Worm (Caenorhabditis elegans) whole organism, midembryonic: Measurements from ENCODE around the gene ceh-75.
A peak's percentile ranks its signal among the peaks of the same experiment; 100 is the strongest.

Experiments
- T22C8.4 ChIP-seq: fragments of 200-800 bp; sonication (Bioruptor generic); IDR thresholded peaks from 2 replicates; pipeline ENCODE4 v1.3.6; 2022; ENCODE audit warnings: missing genetic modification characterization, missing compliant biosample characterization
- cog-1 ChIP-seq: sonication (generic microtip); optimal IDR thresholded peaks from 2 replicates; lab custom pipeline; 2016; ENCODE audit warnings: missing genetic modification characterization, missing compliant biosample characterization
- flt-1 ChIP-seq: fragments of 200-800 bp; sonication (Bioruptor generic); IDR thresholded peaks from 2 replicates; pipeline ENCODE4 v1.3.6; 2022; ENCODE audit warnings: missing genetic modification characterization, missing compliant biosample characterization
- klf-2 ChIP-seq: fragments of 200-800 bp; sonication (Bioruptor generic); conservative IDR thresholded peaks from 2 replicates; pipeline ENCODE4 v1.3.6; 2022; ENCODE audit warnings: missing genetic modification reagents, missing genetic modification characterization, missing compliant biosample characterization
- med-1 ChIP-seq: sonication (generic microtip); optimal IDR thresholded peaks from 2 replicates; lab custom pipeline; 2017; ENCODE audit warnings: missing genetic modification characterization, mild to moderate bottlenecking, missing compliant biosample characterization, antibody characterized with exemption, missing genetic modification reagents; ENCODE audit not compliant: insufficient read depth
- ref-1 ChIP-seq: fragments of 200-800 bp; sonication (Bioruptor generic); conservative IDR thresholded peaks from 2 replicates; pipeline ENCODE4 v1.3.6; 2022; ENCODE audit warnings: missing genetic modification reagents, missing genetic modification characterization, missing compliant biosample characterization
- tab-1 ChIP-seq: fragments of 200-800 bp; sonication (Bioruptor generic); IDR thresholded peaks from 2 replicates; pipeline ENCODE4 v1.3.6; 2022; ENCODE audit warnings: missing genetic modification characterization, missing compliant biosample characterization
- ztf-23 ChIP-seq: fragments of 200-800 bp; sonication (Bioruptor generic); IDR thresholded peaks from 2 replicates; pipeline ENCODE4 v1.3.6; 2022; ENCODE audit warnings: missing genetic modification reagents, missing genetic modification characterization, missing compliant biosample characterization
- ztf-29 ChIP-seq: fragments of 200-800 bp; sonication (Bioruptor generic); IDR thresholded peaks from 2 replicates; pipeline ENCODE4 v1.3.6; 2022; ENCODE audit warnings: missing genetic modification reagents, missing genetic modification characterization, missing compliant biosample characterization

ceh-75 gene

DNA sequence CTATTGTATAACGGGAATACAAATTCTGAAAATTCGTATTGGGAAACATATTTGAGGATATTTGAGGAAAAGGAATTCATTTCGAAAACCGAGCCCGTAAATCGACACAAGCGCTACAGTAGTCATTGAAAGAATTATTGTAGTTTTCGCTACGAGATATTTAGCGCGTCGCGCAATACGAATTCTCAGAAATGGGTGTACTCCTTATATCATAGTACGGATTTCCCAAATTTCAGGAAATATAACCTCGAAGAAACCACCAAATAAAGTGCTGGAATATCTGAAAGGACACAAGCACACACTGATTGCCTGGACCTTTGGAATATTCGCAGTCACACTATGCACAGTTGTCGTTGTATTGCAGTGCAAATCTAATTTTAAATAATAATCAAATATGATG, 6.2 kb downstream of the ceh-75 start:
- no peak for TF ChIP-seq ztf-23 (GFP tag; lab: Robert Waterston, UW)
- TF ChIP-seq klf-2 (GFP tag; lab: Robert Waterston, UW), result no peak
- TF ChIP-seq med-1 (GFP tag; lab: Kevin White, UChicago), result no peak
- no peak for TF ChIP-seq ref-1 (GFP tag; lab: Robert Waterston, UW)
- no peak for TF ChIP-seq ztf-29 (GFP tag; lab: Robert Waterston, UW)
- TF ChIP-seq flt-1 (GFP tag; lab: Robert Waterston, UW), result no peak
- no peak for TF ChIP-seq tab-1 (GFP tag; lab: Robert Waterston, UW)
- no peak for TF ChIP-seq cog-1 (tag; lab: Kevin White, UChicago)
- TF ChIP-seq T22C8.4 (GFP tag; lab: Robert Waterston, UW), result no peak

DNA sequence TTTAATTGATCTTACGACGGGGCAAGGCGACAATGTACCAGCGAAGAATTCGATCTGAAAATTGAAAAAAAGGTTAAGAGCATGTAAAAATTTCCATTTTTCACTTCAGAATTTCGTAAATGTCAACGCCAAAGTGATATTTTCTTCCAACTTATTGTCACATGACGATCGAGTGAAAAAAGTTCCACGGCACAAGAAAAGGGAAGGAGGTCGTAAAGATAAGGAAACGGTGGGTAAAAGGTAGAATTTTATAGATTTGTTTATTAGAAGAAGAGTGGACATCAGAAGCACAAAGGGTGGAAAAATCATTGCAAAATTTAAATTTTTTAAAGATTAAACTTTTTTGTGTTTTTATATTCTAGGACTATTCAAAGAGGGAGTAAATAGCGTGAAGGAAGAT, 6.8 kb downstream of the ceh-75 start:
- TF ChIP-seq tab-1 (GFP tag; lab: Robert Waterston, UW) (no peak), cog-1 (tag; lab: Kevin White, UChicago) (no peak), flt-1 (GFP tag; lab: Robert Waterston, UW) (no peak), ref-1 (GFP tag; lab: Robert Waterston, UW) (no peak), med-1 (GFP tag; lab: Kevin White, UChicago) (no peak), T22C8.4 (GFP tag; lab: Robert Waterston, UW) (no peak), ztf-29 (GFP tag; lab: Robert Waterston, UW) (no peak), klf-2 (GFP tag; lab: Robert Waterston, UW) (no peak), ztf-23 (GFP tag; lab: Robert Waterston, UW) (no peak)

DNA sequence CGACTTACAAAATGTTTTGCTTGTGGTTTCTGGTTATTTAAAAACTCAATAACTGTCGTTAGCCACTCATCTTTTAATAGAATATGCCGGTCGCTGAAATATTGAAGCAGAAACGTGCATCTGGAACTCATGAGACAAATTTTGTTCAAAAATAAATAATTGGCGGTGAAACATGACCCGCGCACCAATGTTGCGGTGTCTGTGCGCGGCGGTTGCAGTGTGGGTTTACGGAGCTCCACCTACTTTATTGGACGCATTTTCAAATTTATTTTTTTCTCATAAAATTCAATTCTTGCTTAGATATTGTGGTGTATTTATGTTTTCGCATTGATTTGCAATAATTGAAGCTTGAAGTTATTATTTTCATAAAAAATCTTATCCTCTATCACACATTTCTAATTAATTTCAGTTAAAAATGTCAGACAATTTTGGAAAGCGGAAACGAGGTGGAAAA, 9.5 kb downstream of the ceh-75 start, which contains the start of the genes rmh-2 and suds-3:
Gene rmh-2, minus strand, starts transcription at position 164 of the 454 bp plus-strand sequence.
Gene suds-3, plus strand, starts transcription at position 404 of the 454 bp plus-strand sequence.
- TF ChIP-seq ztf-23 (GFP tag; lab: Robert Waterston, UW) (no peak), tab-1 (GFP tag; lab: Robert Waterston, UW) (no peak), med-1 (GFP tag; lab: Kevin White, UChicago) (peak; percentile 46), T22C8.4 (GFP tag; lab: Robert Waterston, UW) (no peak)

DNA sequence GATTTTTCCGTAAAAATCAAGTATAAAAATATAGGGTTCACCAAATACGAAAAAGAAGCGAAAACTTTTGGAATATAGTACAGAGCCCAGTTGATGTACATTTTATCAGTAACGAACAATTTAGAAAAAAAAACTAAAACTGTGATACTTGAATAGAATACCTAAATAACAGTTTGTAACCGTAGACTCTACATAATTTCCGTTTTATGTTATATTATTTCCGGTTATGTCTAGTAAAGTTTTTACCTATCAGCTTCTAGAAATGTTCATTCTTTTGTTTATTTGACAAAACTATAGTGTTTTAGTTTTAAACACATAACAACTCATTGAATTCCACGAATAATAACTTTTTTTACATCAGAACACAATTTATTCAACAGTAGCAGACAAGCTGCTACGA, 16.3 kb downstream of the ceh-75 start, which contains the start of gene srj-33:
Gene srj-33, minus strand, starts transcription at position 101 of the 400 bp plus-strand sequence.
- TF ChIP-seq med-1 (GFP tag; lab: Kevin White, UChicago), result no peak
- no peak for TF ChIP-seq cog-1 (tag; lab: Kevin White, UChicago)
- TF ChIP-seq ztf-29 (GFP tag; lab: Robert Waterston, UW), result no peak
- no peak for TF ChIP-seq ref-1 (GFP tag; lab: Robert Waterston, UW)
- TF ChIP-seq flt-1 (GFP tag; lab: Robert Waterston, UW), result no peak
- TF ChIP-seq ztf-23 (GFP tag; lab: Robert Waterston, UW), result no peak
- TF ChIP-seq tab-1 (GFP tag; lab: Robert Waterston, UW), result no peak
- no peak for TF ChIP-seq T22C8.4 (GFP tag; lab: Robert Waterston, UW)
- TF ChIP-seq klf-2 (GFP tag; lab: Robert Waterston, UW), result no peak

DNA sequence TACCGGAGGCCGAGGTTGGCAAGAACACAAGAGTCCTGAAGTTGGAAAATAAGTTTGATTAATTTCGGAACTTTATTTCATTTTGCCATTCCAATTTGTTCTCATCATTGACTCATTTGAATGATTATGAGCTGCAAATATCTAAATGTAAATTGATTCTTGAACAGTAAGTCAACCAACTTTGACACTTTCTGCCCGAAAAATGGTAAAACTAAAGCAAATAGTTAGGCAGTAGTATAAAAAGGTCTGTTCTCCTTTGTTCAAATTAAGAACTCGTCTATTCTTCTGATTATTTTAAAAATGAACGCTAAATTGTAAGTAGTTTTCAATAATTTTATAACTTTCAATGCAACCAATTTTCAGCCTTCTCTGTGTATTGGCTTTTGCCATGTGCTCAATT, 21.9 kb downstream of the ceh-75 start, which contains the start of gene fipr-12:
Gene fipr-12, plus strand, starts transcription at position 301 of the 400 bp plus-strand sequence.
- TF ChIP-seq cog-1 (tag; lab: Kevin White, UChicago) (no peak), ztf-23 (GFP tag; lab: Robert Waterston, UW) (no peak), tab-1 (GFP tag; lab: Robert Waterston, UW) (no peak), ref-1 (GFP tag; lab: Robert Waterston, UW) (no peak), T22C8.4 (GFP tag; lab: Robert Waterston, UW) (no peak), ztf-29 (GFP tag; lab: Robert Waterston, UW) (no peak), klf-2 (GFP tag; lab: Robert Waterston, UW) (no peak), med-1 (GFP tag; lab: Kevin White, UChicago) (no peak), flt-1 (GFP tag; lab: Robert Waterston, UW) (no peak)

DNA sequence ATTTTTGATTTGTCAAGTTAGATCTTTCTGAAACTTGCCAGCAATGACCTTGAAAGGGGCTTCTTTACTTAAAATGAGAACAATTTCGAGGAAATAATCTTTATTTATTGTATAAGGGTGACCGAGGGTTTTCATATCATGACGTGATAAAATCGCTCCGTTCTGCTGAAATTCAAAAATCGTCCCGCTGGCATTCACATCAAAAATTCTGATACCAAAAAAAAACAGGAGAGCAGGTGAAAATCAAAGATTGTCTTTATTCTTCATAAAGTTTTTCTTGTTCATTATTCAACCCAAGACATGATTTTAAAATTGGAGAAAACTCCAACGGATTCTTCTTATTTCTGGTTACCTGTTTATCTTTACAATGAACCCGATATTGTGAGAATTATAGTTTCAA, 23.0 kb downstream of the ceh-75 start, which contains the start of gene sre-28:
Gene sre-28, plus strand, starts transcription at position 301 of the 400 bp plus-strand sequence.
- TF ChIP-seq tab-1 (GFP tag; lab: Robert Waterston, UW) (no peak), cog-1 (tag; lab: Kevin White, UChicago) (no peak), ref-1 (GFP tag; lab: Robert Waterston, UW) (no peak), T22C8.4 (GFP tag; lab: Robert Waterston, UW) (no peak), ztf-23 (GFP tag; lab: Robert Waterston, UW) (no peak), med-1 (GFP tag; lab: Kevin White, UChicago) (no peak), flt-1 (GFP tag; lab: Robert Waterston, UW) (no peak), ztf-29 (GFP tag; lab: Robert Waterston, UW) (no peak), klf-2 (GFP tag; lab: Robert Waterston, UW) (no peak)

DNA sequence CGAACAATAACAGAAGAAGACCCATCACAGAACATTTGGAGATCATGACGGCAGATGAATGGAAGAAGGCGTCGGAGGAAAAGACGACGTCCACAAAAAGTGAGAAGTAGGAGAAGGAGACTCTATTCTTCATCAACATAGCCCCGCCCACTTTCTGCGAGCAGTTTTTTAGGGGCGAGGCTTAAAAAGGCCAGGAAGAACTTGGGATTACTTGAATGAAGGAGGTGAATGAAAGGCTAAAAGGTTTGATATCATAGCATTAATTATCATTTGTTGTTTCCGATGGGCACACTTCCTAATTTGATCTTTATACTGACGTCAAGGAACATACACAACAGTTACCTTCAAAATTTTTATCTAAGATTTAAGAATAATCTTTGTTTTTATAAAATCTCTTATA, 27.7 kb downstream of the ceh-75 start, which contains the start of gene nlp-58:
Gene nlp-58, minus strand, starts transcription at position 101 of the 400 bp plus-strand sequence.
- TF ChIP-seq tab-1 (GFP tag; lab: Robert Waterston, UW), result no peak

DNA sequence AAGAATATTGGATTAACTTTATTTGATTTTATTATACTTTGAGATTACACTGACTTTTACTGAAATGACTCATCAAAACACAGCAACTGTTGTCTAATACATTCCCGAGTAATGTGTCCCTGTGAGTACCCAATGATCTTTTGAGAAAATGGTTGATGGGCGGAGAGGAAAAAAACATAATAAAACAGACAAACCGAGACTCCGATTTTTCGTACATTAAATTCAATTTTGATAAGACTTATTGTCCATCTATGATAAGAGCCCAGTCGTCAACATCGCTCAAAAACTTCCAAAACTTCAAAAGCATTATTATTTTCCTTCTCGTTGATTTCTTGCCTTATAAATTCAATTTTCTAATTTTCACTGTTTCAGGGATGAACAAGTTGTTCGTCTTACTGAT, 29.7 kb downstream of the ceh-75 start, which contains the start of gene ttr-46:
Gene ttr-46, plus strand, starts transcription at position 373 of the 400 bp plus-strand sequence.
- TF ChIP-seq T22C8.4 (GFP tag; lab: Robert Waterston, UW) (no peak), tab-1 (GFP tag; lab: Robert Waterston, UW) (no peak), ref-1 (GFP tag; lab: Robert Waterston, UW) (no peak), ztf-23 (GFP tag; lab: Robert Waterston, UW) (no peak)

DNA sequence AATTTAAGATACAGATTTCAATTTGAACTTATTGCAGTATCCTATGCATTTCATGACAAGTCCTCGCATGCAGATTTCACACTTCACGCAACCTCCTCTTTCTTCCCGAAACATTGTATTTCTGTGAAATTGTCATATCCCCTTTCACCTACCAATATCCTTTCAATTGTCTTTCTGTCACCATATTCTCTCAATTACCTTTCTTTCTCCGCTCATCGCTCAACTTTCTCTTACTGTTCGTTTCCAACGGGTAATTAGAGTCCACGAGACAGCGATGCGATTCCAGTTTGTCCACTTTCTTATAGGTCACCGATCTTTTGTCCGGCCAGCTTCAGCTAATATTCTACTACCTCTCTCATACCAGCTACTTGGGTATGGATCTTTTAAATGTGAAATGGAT, 31.3 kb downstream of the ceh-75 start, which contains the start of gene mam-5:
Gene mam-5, plus strand, starts transcription at position 304 of the 400 bp plus-strand sequence.
- TF ChIP-seq ztf-23 (GFP tag; lab: Robert Waterston, UW) (no peak), cog-1 (tag; lab: Kevin White, UChicago) (no peak), ztf-29 (GFP tag; lab: Robert Waterston, UW) (no peak), ref-1 (GFP tag; lab: Robert Waterston, UW) (no peak), tab-1 (GFP tag; lab: Robert Waterston, UW) (no peak), med-1 (GFP tag; lab: Kevin White, UChicago) (no peak)
